Worm (Caenorhabditis elegans) whole organism, early embryonic: ENCODE data around the gene ugt-24.

Source experiments
- B0310.2 ChIP-seq: sonication (generic microtip); optimal IDR thresholded peaks from 2 replicates; lab custom pipeline; 2016; ENCODE audit warnings: mild to moderate bottlenecking, missing genetic modification characterization, missing compliant biosample characterization
- F13C5.2 ChIP-seq: sonication (generic microtip); optimal IDR thresholded peaks from 2 replicates; lab custom pipeline; 2017; ENCODE audit warnings: mild to moderate bottlenecking, missing genetic modification characterization, inconsistent platforms, missing compliant biosample characterization
- ama-1 ChIP-seq: fragments of 150-350 bp; optimal IDR thresholded peaks from 2 replicates; lab custom pipeline; 2014
- ceh-36 ChIP-seq: sonication (generic microtip); optimal IDR thresholded peaks from 2 replicates; lab custom pipeline; 2016; ENCODE audit warnings: missing genetic modification characterization, inconsistent platforms, missing compliant biosample characterization
- ets-7 ChIP-seq: sonication (generic microtip); optimal IDR thresholded peaks from 2 replicates; lab custom pipeline; 2016; ENCODE audit warnings: missing genotype, missing genetic modification characterization, missing compliant biosample characterization
- flt-1 ChIP-seq: fragments of 200-800 bp; sonication (Bioruptor generic); IDR thresholded peaks from 2 replicates; pipeline ENCODE4 v1.3.6; 2022; ENCODE audit warnings: missing genetic modification characterization, missing compliant biosample characterization
- hmbx-1 ChIP-seq: sonication (generic microtip); optimal IDR thresholded peaks from 2 replicates; lab custom pipeline; 2016; ENCODE audit warnings: mild to moderate bottlenecking, missing genetic modification characterization, missing compliant biosample characterization
- pes-1 ChIP-seq: fragments of 200-800 bp; sonication (Bioruptor generic); IDR thresholded peaks from 2 replicates; pipeline ENCODE4 v1.3.6; 2022; ENCODE audit warnings: missing genetic modification reagents, missing genetic modification characterization, missing compliant biosample characterization
- tbx-37 ChIP-seq: fragments of 200-800 bp; sonication (Bioruptor generic); conservative IDR thresholded peaks from 2 replicates; pipeline ENCODE4 v1.3.6; 2022; ENCODE audit warnings: missing genetic modification reagents, missing genetic modification characterization, missing compliant biosample characterization
- tra-4 ChIP-seq: sonication (generic microtip); optimal IDR thresholded peaks from 2 replicates; lab custom pipeline; 2017; ENCODE audit warnings: missing genetic modification characterization, missing compliant biosample characterization

ce11 chrIV:6200249-6200648, 10.3 kb downstream of the ugt-24 start:
- TF ChIP-seq B0310.2 (tag; lab: Kevin White, UChicago): no peak
- TF ChIP-seq ama-1 (lab: Kevin White, UChicago): no peak
- no peak for TF ChIP-seq flt-1 (GFP tag; lab: Robert Waterston, UW)
- TF ChIP-seq F13C5.2 (tag; lab: Kevin White, UChicago): no peak
- TF ChIP-seq tra-4 (tag; lab: Kevin White, UChicago): no peak
- TF ChIP-seq ceh-36 (tag; lab: Kevin White, UChicago): no peak
- TF ChIP-seq pes-1: no peak
- no peak for TF ChIP-seq ets-7 (tag; lab: Kevin White, UChicago)
- TF ChIP-seq tbx-37: no peak
- TF ChIP-seq hmbx-1 (tag; lab: Kevin White, UChicago): no peak
